Worm (Caenorhabditis elegans): ENCODE results near the gene lgc-27.
A peak's percentile ranks its signal among the peaks of the same experiment; 100 is the strongest.

The lgc-27 gene

ce11 chrII:4638241-4638640, 10.6 kb upstream of the lgc-27 start, which contains the start of gene che-10:
Gene che-10 (minus strand): TSS chrII:4638341.
- TF ChIP-seq rnt-1 (tag; optimal IDR thresholded peaks at IDR 0.05) (no peak), hlh-30 (tag; optimal IDR thresholded peaks at IDR 0.05; ENCODE audit: insufficient read depth) (no peak), sox-4 (tag; optimal IDR thresholded peaks at IDR 0.05) (no peak), pax-1 (tag; optimal IDR thresholded peaks at IDR 0.05) (no peak)

DNA sequence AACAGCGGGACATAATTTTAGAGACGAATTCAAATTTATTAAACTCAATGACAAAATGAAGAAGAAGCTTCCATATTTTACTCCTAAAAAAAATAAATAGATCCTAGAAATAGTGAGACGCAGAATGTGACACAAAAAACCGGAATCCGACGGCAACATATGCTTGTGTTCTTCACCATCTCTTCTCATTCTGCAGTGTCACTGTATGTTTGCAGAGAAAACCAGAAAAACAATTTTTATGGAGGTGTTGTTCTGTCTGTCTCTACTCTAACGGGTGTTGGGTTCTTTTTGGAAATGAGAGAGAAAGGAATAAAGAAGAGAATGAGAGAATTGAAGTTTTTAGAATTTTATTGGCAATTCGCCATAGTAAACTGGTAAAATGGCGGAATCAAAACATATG, 10.0 kb upstream of the lgc-27 start:
- no peak for TF ChIP-seq dmd-4 (tag; optimal IDR thresholded peaks at IDR 0.05; ENCODE audit: borderline replicate concordance)
- TF ChIP-seq dve-1 (tag; optimal IDR thresholded peaks at IDR 0.05), result no peak
- TF ChIP-seq pat-9 (tag; optimal IDR thresholded peaks at IDR 0.05), result no peak
- no peak for TF ChIP-seq zip-5 (tag; optimal IDR thresholded peaks at IDR 0.05)
- TF ChIP-seq eyg-1 (tag; optimal IDR thresholded peaks at IDR 0.05), result no peak

DNA sequence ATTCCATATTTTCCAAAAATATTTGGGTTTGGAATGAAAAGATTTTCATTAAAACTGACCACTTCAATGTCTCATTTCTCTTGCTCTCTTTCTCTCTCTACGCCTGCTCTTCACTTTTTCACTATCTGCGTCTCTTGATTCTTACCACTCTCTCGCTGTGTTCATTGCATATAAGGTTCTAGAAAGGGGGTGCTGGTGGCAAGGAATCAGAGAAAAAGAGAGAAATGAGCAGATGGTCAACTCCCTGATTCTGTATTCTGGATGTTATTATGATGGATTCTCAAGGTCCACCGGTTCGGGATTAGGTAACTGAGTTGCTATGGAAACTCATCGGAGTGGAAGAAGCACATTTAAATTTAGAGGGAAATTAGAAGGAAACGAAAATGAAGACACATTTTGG, 8.1 kb upstream of the lgc-27 start:
- TF ChIP-seq lin-11 (tag; optimal IDR thresholded peaks at IDR 0.05) (no peak), ceh-34 (tag; optimal IDR thresholded peaks at IDR 0.05) (no peak), syd-9 (tag; optimal IDR thresholded peaks at IDR 0.05) (no peak), ref-2 (tag; optimal IDR thresholded peaks at IDR 0.05) (peak; percentile 22), nfya-1 (tag; optimal IDR thresholded peaks at IDR 0.05) (peak; percentile 38), mec-3 (tag; optimal IDR thresholded peaks at IDR 0.05; ENCODE audit: borderline replicate concordance) (no peak), pqm-1 (tag; optimal IDR thresholded peaks at IDR 0.05) (no peak), madf-2 (tag; optimal IDR thresholded peaks at IDR 0.05) (no peak), fax-1 (tag; optimal IDR thresholded peaks at IDR 0.05) (no peak), nhr-11 (tag; optimal IDR thresholded peaks at IDR 0.05) (no peak), ceh-22 (tag; optimal IDR thresholded peaks at IDR 0.05) (no peak), ztf-16 (tag; optimal IDR thresholded peaks at IDR 0.05) (no peak), tbx-2 (tag; optimal IDR thresholded peaks at IDR 0.05) (no peak), ama-1 (optimal IDR thresholded peaks at IDR 0.05) (no peak), ceh-14 (tag; optimal IDR thresholded peaks at IDR 0.05) (no peak), sox-4 (tag; optimal IDR thresholded peaks at IDR 0.05) (no peak)

- TF ChIP-seq pax-1 (tag; optimal IDR thresholded peaks at IDR 0.05), result peak; percentile 8
- no peak for TF ChIP-seq nhr-232 (tag; optimal IDR thresholded peaks at IDR 0.05)
These were observed 1.2 kb downstream of the lgc-27 start for ce11 chrII:4650072-4650471.

ce11 chrII:4655834-4656233, 6.9 kb downstream of the lgc-27 start, which contains the start of gene fut-6:
Gene fut-6 (minus strand): TSS chrII:4655934.
- no peak for TF ChIP-seq nhr-232 (tag; optimal IDR thresholded peaks at IDR 0.05)
- no peak for TF ChIP-seq dmd-4 (tag; optimal IDR thresholded peaks at IDR 0.05; ENCODE audit: borderline replicate concordance)
- TF ChIP-seq npax-4 (tag; optimal IDR thresholded peaks at IDR 0.05), result no peak
- TF ChIP-seq tbx-2 (tag; optimal IDR thresholded peaks at IDR 0.05), result no peak
- TF ChIP-seq che-1 (tag; optimal IDR thresholded peaks at IDR 0.05), result no peak
- TF ChIP-seq hlh-30 (tag; optimal IDR thresholded peaks at IDR 0.05; ENCODE audit: insufficient read depth), result no peak
- TF ChIP-seq fkh-6 (tag; optimal IDR thresholded peaks at IDR 0.05), result no peak
- TF ChIP-seq nhr-11 (tag; optimal IDR thresholded peaks at IDR 0.05), result no peak
- TF ChIP-seq ceh-45 (GFP tag; IDR thresholded peaks at IDR 0.05), result no peak

DNA sequence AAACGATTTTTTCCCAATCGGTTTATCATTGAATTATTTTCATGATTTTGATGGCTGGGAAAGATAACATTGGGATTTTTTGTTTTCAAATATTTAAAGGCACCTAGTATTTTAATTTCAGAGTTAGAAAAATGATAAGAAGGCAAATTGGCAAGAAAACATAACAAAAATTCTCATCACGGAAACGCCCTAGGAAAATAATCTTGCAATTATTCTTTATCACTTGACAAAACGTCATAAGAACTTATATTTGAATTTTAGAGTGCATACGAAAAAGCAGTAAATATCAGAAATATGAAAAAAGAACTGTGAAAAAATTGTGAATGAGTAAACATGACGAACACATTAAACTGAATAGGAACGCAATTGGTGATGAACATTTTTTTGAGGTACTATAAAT, 8.5 kb downstream of the lgc-27 start:
- TF ChIP-seq unc-55 (GFP tag; optimal IDR thresholded peaks at IDR 0.05) (no peak), F13H6.1 (tag; optimal IDR thresholded peaks at IDR 0.05) (no peak), pax-1 (tag; optimal IDR thresholded peaks at IDR 0.05) (no peak), odd-2 (tag; optimal IDR thresholded peaks at IDR 0.05) (no peak), T23F11.4 (GFP tag; optimal IDR thresholded peaks at IDR 0.05) (no peak), K09A11.1 (tag; optimal IDR thresholded peaks at IDR 0.05; ENCODE audit: insufficient read depth) (no peak), dmd-4 (tag; optimal IDR thresholded peaks at IDR 0.05; ENCODE audit: borderline replicate concordance) (no peak), ttx-3 (tag; optimal IDR thresholded peaks at IDR 0.05) (no peak), pag-3 (tag; optimal IDR thresholded peaks at IDR 0.05; ENCODE audit: borderline replicate concordance) (no peak), elt-4 (tag; optimal IDR thresholded peaks at IDR 0.05) (no peak), ama-1 (optimal IDR thresholded peaks at IDR 0.05) (no peak), syd-9 (tag; optimal IDR thresholded peaks at IDR 0.05) (no peak), ceh-48 (tag; optimal IDR thresholded peaks at IDR 0.05) (no peak), gmeb-2 (tag; optimal IDR thresholded peaks at IDR 0.05) (no peak), ets-4 (tag; optimal IDR thresholded peaks at IDR 0.05) (no peak), pha-2 (tag; optimal IDR thresholded peaks at IDR 0.05) (no peak)
